Worm (Caenorhabditis elegans) whole organism, L4/young adult: ENCODE results near the gene R11G10.3.
A peak's percentile ranks its signal among the peaks of the same experiment; 100 is the strongest.

Source experiments
- W03F9.2 ChIP-seq: fragments of 150-350 bp; optimal IDR thresholded peaks from 2 replicates; lab custom pipeline; 2014; ENCODE audit warnings: missing biosample characterization, missing genetic modification characterization
- dao-5 ChIP-seq: sonication (generic microtip); optimal IDR thresholded peaks from 2 replicates; lab custom pipeline; 2016; ENCODE audit warnings: missing genotype, missing genetic modification characterization, moderate library complexity, missing compliant biosample characterization
- him-1 ChIP-seq: sonication (generic microtip); optimal IDR thresholded peaks from 2 replicates; lab custom pipeline; 2016; ENCODE audit warnings: missing genotype, missing genetic modification reagents, missing genetic modification characterization, missing compliant biosample characterization

R11G10.3 gene

DNA sequence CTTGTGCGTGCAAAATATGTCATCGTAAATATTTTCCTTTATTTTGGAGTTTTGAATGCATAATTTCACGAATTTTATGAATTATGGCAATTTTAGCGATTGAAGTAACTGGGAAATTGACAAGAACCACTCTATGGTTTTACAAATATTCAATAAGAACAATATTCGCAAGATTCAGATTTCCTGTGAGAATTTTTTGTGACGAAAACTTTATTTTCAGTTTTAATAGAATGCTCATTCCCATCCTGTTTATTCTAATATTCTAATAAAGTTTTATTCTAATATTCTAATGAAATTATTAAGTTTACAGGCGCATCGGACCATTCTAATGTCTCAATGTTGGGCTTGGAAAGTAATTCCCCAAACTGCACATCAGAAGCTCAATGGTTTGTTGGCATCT lies at the start of gene R11G10.3:
Gene R11G10.3 (plus strand): TSS at position 301 of the 400 bp plus-strand sequence.
- no peak for TF ChIP-seq W03F9.2 (tag; lab: Kevin White, UChicago)
- no peak for TF ChIP-seq him-1
- TF ChIP-seq dao-5 (tag; lab: Kevin White, UChicago), result no peak

DNA sequence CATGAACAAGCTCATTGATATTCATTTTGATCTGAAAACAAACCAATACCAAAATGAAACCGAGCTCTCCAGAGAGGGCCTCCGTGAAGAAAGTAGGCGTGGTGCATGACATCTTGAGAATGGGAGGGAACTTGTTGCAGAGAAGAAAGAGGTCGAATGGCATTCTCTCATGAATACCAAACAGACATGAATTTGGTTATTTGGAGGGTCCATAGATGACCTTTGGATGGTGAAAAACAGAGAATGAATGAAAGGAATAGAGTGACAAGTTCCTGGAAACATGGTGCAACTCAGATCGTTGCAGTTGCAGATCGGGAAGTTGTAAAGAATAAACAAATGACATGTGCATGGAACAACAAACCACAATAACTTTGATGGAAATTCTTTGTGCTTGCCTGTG lies 46.9 kb upstream of the R11G10.3 start, which contains the start of gene T10G3.8:
Gene T10G3.8 (minus strand): TSS at position 101 of the 400 bp plus-strand sequence.
- TF ChIP-seq him-1, result no peak
- TF ChIP-seq dao-5 (tag; lab: Kevin White, UChicago), result no peak
- TF ChIP-seq W03F9.2 (tag; lab: Kevin White, UChicago), result no peak

DNA sequence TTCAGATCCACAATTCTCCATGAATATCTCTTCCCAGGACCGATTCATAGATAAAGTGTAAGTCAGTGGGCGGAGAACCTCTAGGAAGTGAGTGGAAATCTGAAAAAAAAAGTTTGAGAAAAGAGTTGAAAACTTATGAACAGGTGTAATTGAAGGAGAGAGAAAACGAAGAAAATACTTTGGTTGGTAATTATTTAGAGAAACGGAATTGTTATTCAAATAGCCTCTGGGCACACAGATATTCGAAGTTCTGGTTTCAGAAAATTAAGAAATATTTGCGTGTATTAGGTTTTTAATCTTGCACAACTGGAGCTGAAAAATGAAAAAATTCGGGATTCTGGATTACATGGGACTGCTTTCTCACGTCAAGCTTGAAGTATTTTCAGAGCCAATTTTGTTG lies 43.5 kb upstream of the R11G10.3 start, which contains the start of gene T10G3.2:
Gene T10G3.2 (minus strand): TSS at position 101 of the 400 bp plus-strand sequence.
- TF ChIP-seq him-1 (no peak), W03F9.2 (tag; lab: Kevin White, UChicago) (no peak), dao-5 (tag; lab: Kevin White, UChicago) (no peak)

DNA sequence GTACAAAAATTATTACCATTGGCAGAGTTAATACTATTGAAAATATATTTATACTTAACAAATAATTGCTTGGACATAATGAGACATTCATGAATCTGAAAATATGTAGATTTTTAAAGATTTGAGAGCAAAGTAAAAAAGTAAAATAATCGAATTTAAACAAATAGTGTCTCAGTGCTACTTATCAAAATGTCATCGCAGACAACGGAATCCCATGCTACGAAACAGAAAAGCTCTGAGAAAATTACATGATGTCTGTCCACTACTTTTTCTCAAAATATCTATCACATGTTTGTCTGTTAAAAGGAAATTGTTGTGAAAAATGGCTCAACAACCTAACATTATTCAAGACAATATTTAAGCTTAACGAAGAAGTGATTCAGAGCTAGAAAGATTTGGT lies 39.0 kb upstream of the R11G10.3 start, which contains the start of gene T10G3.4:
Gene T10G3.4 (minus strand): TSS at position 101 of the 400 bp plus-strand sequence.
- TF ChIP-seq him-1 (no peak), dao-5 (tag; lab: Kevin White, UChicago) (no peak), W03F9.2 (tag; lab: Kevin White, UChicago) (no peak)

DNA sequence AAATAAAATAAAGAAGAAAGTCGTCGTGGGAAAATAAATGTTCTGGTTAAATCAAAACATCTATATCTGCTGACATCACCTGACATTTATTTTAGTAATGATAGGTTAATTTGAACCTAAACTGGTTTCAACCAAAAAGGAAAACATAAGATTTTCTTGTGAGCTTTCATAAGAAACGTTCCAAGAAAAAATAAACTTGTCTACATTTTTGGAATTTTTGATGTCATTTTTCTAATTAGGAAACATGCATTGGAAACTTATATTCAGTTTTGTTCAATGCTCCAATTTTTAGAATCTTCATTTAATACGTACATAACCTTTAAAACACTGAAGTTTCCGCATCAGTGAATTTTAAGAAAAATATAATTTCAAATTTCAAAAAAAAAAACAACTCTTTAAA lies 37.6 kb upstream of the R11G10.3 start:
- TF ChIP-seq W03F9.2 (tag; lab: Kevin White, UChicago) (no peak), dao-5 (tag; lab: Kevin White, UChicago) (no peak), him-1 (no peak)

DNA sequence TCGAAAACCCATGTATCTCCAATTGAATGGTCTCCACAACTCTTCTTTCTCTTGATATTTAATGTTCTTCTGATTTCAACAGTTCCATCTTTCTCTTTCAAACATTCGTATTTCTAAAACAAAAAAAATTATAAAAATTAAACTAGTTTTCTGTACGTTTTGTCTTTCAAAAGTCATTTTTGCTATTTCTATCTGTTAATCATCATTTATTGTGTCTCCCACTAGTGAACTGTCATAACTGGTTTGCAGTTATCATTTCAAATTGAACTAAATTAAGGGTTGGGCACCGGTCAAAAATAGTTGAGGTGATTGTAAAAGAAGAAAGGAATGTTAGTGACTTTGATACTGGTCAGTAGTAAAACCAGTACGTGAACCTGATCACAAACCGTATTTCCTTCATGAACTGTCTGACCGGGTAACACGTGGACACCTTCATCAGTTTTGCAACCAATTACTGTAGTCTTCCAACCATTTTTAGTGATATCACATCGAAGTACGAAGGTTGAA lies 34.9 kb upstream of the R11G10.3 start:
- no peak for TF ChIP-seq dao-5 (tag; lab: Kevin White, UChicago)
- TF ChIP-seq him-1, result no peak
- TF ChIP-seq W03F9.2 (tag; lab: Kevin White, UChicago), result no peak

DNA sequence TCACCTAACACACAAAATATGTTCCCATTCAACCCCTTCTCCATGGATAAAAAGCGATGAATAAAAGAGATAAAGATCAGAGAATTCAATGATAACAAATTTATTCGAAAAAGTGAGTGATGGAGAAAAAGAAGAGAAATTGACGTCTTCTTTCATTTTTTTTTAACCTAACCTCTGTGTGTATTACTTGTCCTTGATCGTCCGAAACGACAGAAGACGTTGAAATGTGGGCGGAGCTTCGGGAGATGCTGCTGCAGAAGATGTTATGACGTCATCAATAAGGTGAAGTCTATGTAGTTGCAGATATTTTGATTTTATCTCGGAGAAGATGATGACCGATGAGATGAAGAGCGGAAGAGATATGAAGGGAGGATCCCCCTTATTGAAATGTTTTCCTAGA lies 33.5 kb upstream of the R11G10.3 start, which contains the start of gene T10G3.3:
Gene T10G3.3 (minus strand): TSS at position 370 of the 400 bp plus-strand sequence.
- TF ChIP-seq dao-5 (tag; lab: Kevin White, UChicago) (no peak), him-1 (no peak), W03F9.2 (tag; lab: Kevin White, UChicago) (no peak)

DNA sequence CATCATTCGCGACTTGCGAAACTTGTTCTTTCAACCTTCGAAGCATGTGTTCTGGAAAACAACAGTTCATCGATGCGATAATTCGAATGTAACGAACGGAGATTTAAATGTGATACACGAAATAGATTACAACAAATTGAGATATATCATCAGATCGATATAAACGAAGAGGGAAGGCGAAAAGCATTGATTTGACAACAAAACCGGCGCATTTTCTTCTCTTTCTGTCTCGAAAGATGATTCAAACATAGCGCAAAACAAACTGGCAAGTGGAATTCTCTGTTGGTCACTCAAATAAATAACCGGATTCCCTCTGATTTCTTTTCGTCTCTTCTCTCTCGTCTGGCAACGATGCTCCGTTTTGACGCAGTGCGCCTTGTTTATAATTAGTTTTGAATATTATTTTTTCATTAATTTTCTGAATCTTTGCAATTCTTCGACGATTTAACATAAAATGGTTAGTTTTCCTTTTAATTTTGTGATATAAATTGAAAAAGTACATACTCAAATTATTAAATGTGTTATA lies 25.9 kb upstream of the R11G10.3 start, which contains the start of the genes eea-1 and gut-2:
Gene eea-1 (minus strand): TSS at position 51 of the 526 bp plus-strand sequence.
Gene gut-2 (plus strand): TSS at position 369 of the 526 bp plus-strand sequence.
- no peak for TF ChIP-seq dao-5 (tag; lab: Kevin White, UChicago)
- TF ChIP-seq him-1, result no peak
- TF ChIP-seq W03F9.2 (tag; lab: Kevin White, UChicago), result peak; percentile 70

DNA sequence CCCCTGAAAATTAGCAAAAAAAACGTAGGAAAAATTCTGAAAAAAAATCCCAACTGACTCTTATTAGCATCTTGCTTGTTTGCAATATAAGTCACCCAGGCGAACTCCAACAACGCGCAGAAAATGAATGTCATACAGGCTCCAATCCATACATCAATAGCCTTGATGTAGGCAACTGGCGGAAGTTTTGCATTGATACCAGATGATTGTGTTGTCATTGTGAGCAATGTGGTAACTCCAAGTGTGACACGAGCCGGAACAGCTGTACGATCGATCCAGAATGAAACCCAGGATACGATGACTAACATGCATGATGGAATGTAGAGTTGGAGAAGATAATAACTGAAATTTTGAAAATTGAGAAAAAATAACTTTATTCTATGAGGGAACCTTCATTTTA lies 24.1 kb upstream of the R11G10.3 start:
- no peak for TF ChIP-seq dao-5 (tag; lab: Kevin White, UChicago)
- no peak for TF ChIP-seq W03F9.2 (tag; lab: Kevin White, UChicago)
- no peak for TF ChIP-seq him-1

DNA sequence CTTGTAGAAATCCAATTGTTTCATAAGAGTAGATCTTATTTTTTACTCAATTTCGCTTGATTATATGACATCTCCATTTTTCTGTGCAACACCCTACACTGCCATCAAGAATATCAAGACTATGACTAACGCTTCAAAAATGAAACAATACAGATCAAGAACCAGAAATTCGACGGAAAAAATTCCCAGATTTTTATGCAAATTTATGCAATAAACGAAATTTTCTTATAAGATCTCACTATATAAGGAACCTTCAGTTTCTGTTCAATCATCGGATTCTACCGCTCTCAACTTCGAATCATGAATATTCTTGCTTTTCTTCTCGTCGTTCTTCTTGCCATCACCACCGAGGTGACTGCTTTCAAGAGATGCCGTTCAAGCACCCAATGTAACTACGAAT lies 17.0 kb upstream of the R11G10.3 start, which contains the start of gene R11G10.4:
Gene R11G10.4 (plus strand): TSS at position 301 of the 400 bp plus-strand sequence.
- TF ChIP-seq him-1 (no peak), W03F9.2 (tag; lab: Kevin White, UChicago) (no peak), dao-5 (tag; lab: Kevin White, UChicago) (no peak)

DNA sequence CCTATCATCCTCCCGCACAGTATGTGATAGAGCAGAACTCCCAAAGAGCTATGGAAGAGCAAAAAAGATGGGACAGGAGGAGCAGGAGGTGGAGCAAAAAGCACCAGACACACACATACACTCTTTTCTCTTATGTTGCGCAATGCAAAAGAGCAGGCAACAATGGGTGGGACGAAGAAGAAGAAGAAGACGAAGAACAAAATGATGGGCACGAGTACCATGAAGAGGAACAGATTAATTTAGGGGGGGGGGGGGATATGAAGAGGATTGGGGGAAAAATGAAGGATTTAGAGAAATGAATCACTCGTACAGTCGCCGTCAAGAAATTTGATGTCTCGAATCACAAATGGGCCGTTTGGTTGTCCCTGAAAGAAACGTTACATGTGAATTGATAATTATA lies 11.7 kb upstream of the R11G10.3 start, which contains the start of gene avr-15:
Gene avr-15 (minus strand): TSS at position 101 of the 400 bp plus-strand sequence.
- TF ChIP-seq dao-5 (tag; lab: Kevin White, UChicago) (no peak), him-1 (no peak), W03F9.2 (tag; lab: Kevin White, UChicago) (no peak)

DNA sequence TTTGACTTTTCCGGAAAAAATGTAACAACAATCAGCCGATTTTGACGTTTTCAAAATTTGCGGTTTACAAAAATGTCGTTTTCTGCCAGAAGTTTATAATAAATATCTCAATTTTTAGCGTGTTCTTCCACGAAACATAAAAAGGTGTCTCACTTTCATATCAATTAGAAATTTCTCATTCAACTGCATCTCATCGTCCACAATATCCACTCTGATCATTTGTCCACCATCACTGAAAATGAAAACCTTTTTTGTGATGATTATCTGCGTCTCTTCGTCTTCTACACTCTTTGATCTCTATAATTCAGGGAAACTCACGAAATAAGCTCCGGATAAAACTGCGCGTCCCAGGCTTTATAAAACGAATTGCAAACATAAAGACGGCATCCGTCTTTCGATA lies 10.8 kb upstream of the R11G10.3 start:
- TF ChIP-seq him-1, result no peak

DNA sequence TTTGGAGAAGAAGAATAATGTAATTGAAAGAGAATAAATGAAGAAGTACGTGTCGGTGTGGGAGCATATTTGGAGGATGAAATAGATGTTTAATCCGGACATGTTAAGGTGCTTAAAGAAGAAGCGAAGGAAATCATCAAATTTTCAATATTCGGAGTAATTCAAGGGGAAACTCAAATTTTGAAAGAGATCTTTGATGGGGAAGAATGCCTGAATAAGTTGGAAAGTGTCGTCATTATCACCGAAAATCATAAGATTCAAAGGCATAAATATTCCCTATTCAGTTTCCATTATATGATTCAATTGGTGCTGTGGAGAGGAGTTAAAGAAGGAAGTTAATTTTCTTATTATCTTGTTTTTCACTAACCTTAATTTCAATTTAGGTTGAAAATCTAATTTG lies 8.2 kb upstream of the R11G10.3 start, which contains the start of gene semi-1:
Gene semi-1 (minus strand): TSS at position 101 of the 400 bp plus-strand sequence.
- TF ChIP-seq him-1 (no peak), W03F9.2 (tag; lab: Kevin White, UChicago) (no peak), dao-5 (tag; lab: Kevin White, UChicago) (no peak)

DNA sequence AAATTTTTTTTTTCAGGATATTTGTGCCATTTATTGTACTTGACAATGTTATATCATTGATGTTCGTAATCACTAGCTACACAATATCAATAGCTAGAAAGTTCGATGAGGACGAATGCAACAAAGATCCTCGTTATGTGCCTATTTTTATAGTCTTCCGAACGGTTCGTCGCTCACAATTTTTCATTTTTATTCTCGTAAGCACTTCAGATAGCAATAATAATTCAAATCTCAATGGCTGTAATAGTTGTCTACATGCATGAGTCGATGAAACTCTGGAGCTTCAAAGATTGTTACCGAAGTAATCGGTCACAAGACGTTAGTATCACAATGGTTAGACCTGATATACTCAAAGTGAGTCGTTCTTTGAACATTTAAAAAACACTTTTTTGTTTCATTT lies 5.9 kb downstream of the R11G10.3 start:
- no peak for TF ChIP-seq him-1
- no peak for TF ChIP-seq W03F9.2 (tag; lab: Kevin White, UChicago)
- no peak for TF ChIP-seq dao-5 (tag; lab: Kevin White, UChicago)
